Worm (Caenorhabditis elegans) whole organism, mixed stage, embryonic: ENCODE results near the gene lido-17.

ENCODE experiments used
- blmp-1 ChIP-seq: fragments of 150-350 bp; optimal IDR thresholded peaks from 2 replicates; lab custom pipeline; 2014; ENCODE audit warnings: missing biosample characterization, missing genetic modification characterization
- ces-1 ChIP-seq: fragments of 150-350 bp; optimal IDR thresholded peaks from 2 replicates; lab custom pipeline; 2014; ENCODE audit warnings: missing biosample characterization, missing genetic modification reagents, missing genetic modification characterization
- lin-13 ChIP-seq: fragments of 150-350 bp; optimal IDR thresholded peaks from 2 replicates; lab custom pipeline; 2014; ENCODE audit warnings: missing biosample characterization, missing genetic modification characterization
- pha-4 ChIP-seq: fragments of 150-350 bp; optimal IDR thresholded peaks from 2 replicates; lab custom pipeline; 2018; ENCODE audit warnings: missing biosample characterization, missing genetic modification reagents, missing genetic modification characterization
- sem-2 ChIP-seq: fragments of 200-800 bp; sonication (Bioruptor generic); optimal IDR thresholded peaks from 2 replicates; lab custom pipeline; 2018; ENCODE audit warnings: mild to moderate bottlenecking, missing genetic modification characterization, missing compliant biosample characterization

- TF ChIP-seq ces-1 (GFP tag; lab: Kevin White, UChicago) (no peak), pha-4 (tag; lab: Kevin White, UChicago) (no peak), sem-2 (GFP tag; lab: Kevin White, UChicago) (no peak), blmp-1 (no peak), lin-13 (tag; lab: Kevin White, UChicago) (no peak)
Observed at ce11 chrII:9436009-9436408, 43.4 kb upstream of the lido-17 start, which contains the start of gene kin-16.
